Fruit fly (Drosophila melanogaster) whole organism, embryonic: Measurements from ENCODE around the gene Mtr3.

ENCODE experiments used
- ATbp ChIP-seq: fragments of 200-800 bp; sonication (Bioruptor generic); optimal IDR thresholded peaks from 2 replicates; lab custom pipeline; 2017; ENCODE audit warnings: missing biosample characterization, mild to moderate bottlenecking, missing genetic modification characterization, missing genetic modification reagents
- Abd-B ChIP-seq: fragments of 200-800 bp; sonication (Bioruptor generic); optimal IDR thresholded peaks from 2 replicates; lab custom pipeline; 2018; ENCODE audit warnings: missing biosample characterization, mild to moderate bottlenecking, missing genetic modification characterization, moderate library complexity
- Atf3 ChIP-seq: fragments of 200-800 bp; sonication (Bioruptor generic); optimal IDR thresholded peaks from 3 replicates; lab custom pipeline; 2016; ENCODE audit warnings: missing biosample characterization, missing genetic modification characterization
- B-H1 ChIP-seq: fragments of 200-800 bp; sonication (Bioruptor generic); IDR thresholded peaks from 3 replicates; pipeline ENCODE4 v1.3.6; 2022; ENCODE audit warnings: missing biosample characterization, missing genetic modification characterization
- CG10565 ChIP-seq: fragments of 200-800 bp; sonication (Bioruptor generic); optimal IDR thresholded peaks from 3 replicates; lab custom pipeline; 2016; ENCODE audit warnings: missing biosample characterization, mild to moderate bottlenecking, missing genetic modification characterization
- CG11093 ChIP-seq: fragments of 200-800 bp; sonication (Bioruptor generic); IDR thresholded peaks from 3 replicates; pipeline ENCODE4 v1.3.6; 2022; ENCODE audit warnings: missing biosample characterization, missing genetic modification characterization
- CG14667 ChIP-seq: fragments of 200-800 bp; sonication (Bioruptor generic); IDR thresholded peaks from 2 replicates; pipeline ENCODE4 v1.3.6; 2022; ENCODE audit warnings: missing biosample characterization, missing genetic modification characterization
- CG1529 ChIP-seq: fragments of 200-800 bp; sonication (Bioruptor generic); optimal IDR thresholded peaks from 3 replicates; lab custom pipeline; 2018; ENCODE audit warnings: missing biosample characterization, missing genetic modification characterization
- CG17361 ChIP-seq: fragments of 200-800 bp; sonication (Bioruptor generic); IDR thresholded peaks from 3 replicates; pipeline ENCODE4 v1.3.6; 2022; ENCODE audit warnings: missing biosample characterization, missing genetic modification characterization
- CG1792 ChIP-seq: fragments of 200-800 bp; sonication (Bioruptor generic); optimal IDR thresholded peaks from 2 replicates; lab custom pipeline; 2016; ENCODE audit warnings: missing biosample characterization, missing genetic modification characterization
- CG18599 ChIP-seq: fragments of 200-800 bp; sonication (Bioruptor generic); optimal IDR thresholded peaks from 3 replicates; lab custom pipeline; 2017; ENCODE audit warnings: missing biosample characterization, missing genetic modification characterization, mild to moderate bottlenecking, moderate library complexity, missing genetic modification reagents
- CG2199 ChIP-seq: fragments of 200-800 bp; sonication (Bioruptor generic); IDR thresholded peaks from 3 replicates; pipeline ENCODE4 v1.3.6; 2022; ENCODE audit warnings: missing biosample characterization, missing genetic modification characterization
- CG30431 ChIP-seq: fragments of 200-800 bp; sonication (Bioruptor generic); optimal IDR thresholded peaks from 2 replicates; lab custom pipeline; 2017; ENCODE audit warnings: missing biosample characterization, missing genetic modification characterization
- CG31365 ChIP-seq: fragments of 200-800 bp; sonication (Bioruptor generic); optimal IDR thresholded peaks from 2 replicates; lab custom pipeline; 2018; ENCODE audit warnings: missing biosample characterization, mild to moderate bottlenecking, missing genetic modification characterization
- CG32532 ChIP-seq: fragments of 200-800 bp; sonication (Bioruptor generic); IDR thresholded peaks from 2 replicates; pipeline ENCODE4 v1.3.6; 2022; ENCODE audit warnings: missing biosample characterization, missing genetic modification characterization
- CG4282 ChIP-seq: fragments of 200-800 bp; sonication (Bioruptor generic); optimal IDR thresholded peaks from 2 replicates; lab custom pipeline; 2016; ENCODE audit warnings: missing biosample characterization, missing genetic modification characterization
- CG43689 ChIP-seq: fragments of 200-800 bp; sonication (Bioruptor generic); IDR thresholded peaks from 2 replicates; pipeline ENCODE4 v1.3.6; 2022; ENCODE audit warnings: missing biosample characterization, missing genetic modification characterization
- CG4820 ChIP-seq: fragments of 200-800 bp; sonication (Bioruptor generic); optimal IDR thresholded peaks from 3 replicates; lab custom pipeline; 2016; ENCODE audit warnings: missing biosample characterization, missing genetic modification characterization
- CG6654 ChIP-seq: fragments of 200-800 bp; sonication (Bioruptor generic); optimal IDR thresholded peaks from 2 replicates; lab custom pipeline; 2017; ENCODE audit warnings: missing biosample characterization, mild to moderate bottlenecking, missing genetic modification characterization
- CG7357 ChIP-seq: fragments of 200-800 bp; sonication (Bioruptor generic); IDR thresholded peaks from 3 replicates; pipeline ENCODE4 v1.3.6; 2022; ENCODE audit warnings: missing biosample characterization, missing genetic modification characterization
- CG8281 ChIP-seq: fragments of 200-800 bp; sonication (Bioruptor generic); optimal IDR thresholded peaks from 2 replicates; lab custom pipeline; 2018; ENCODE audit warnings: missing biosample characterization, mild to moderate bottlenecking, missing genetic modification characterization, moderate library complexity
- CG8359 ChIP-seq: fragments of 200-800 bp; sonication (Bioruptor generic); optimal IDR thresholded peaks from 2 replicates; lab custom pipeline; 2017; ENCODE audit warnings: missing biosample characterization, mild to moderate bottlenecking, missing genetic modification characterization, borderline replicate concordance
- CG8944 ChIP-seq: fragments of 200-800 bp; sonication (Bioruptor generic); optimal IDR thresholded peaks from 3 replicates; lab custom pipeline; 2016; ENCODE audit warnings: missing biosample characterization, missing genetic modification characterization
- CG9215 ChIP-seq: fragments of 200-800 bp; sonication (Bioruptor generic); IDR thresholded peaks from 2 replicates; pipeline ENCODE4 v1.3.6; 2022; ENCODE audit warnings: missing biosample characterization, missing genetic modification characterization
- CG9437 ChIP-seq: fragments of 200-800 bp; sonication (Bioruptor generic); optimal IDR thresholded peaks from 2 replicates; lab custom pipeline; 2018; ENCODE audit warnings: missing biosample characterization, mild to moderate bottlenecking, missing genetic modification characterization
- Camta ChIP-seq: fragments of 200-800 bp; sonication (Bioruptor generic); optimal IDR thresholded peaks from 2 replicates; lab custom pipeline; 2016; ENCODE audit warnings: missing biosample characterization, missing genetic modification characterization
- Dbx ChIP-seq: fragments of 200-800 bp; sonication (Bioruptor generic); IDR thresholded peaks from 3 replicates; pipeline ENCODE4 v1.3.6; 2022; ENCODE audit warnings: missing biosample characterization, missing genetic modification characterization
- Dp ChIP-seq: fragments of 200-800 bp; sonication (Bioruptor generic); optimal IDR thresholded peaks from 2 replicates; lab custom pipeline; 2018; ENCODE audit warnings: missing biosample characterization, mild to moderate bottlenecking, missing genetic modification characterization, moderate library complexity
- Fer2 ChIP-seq: fragments of 200-800 bp; sonication (Bioruptor generic); optimal IDR thresholded peaks from 2 replicates; lab custom pipeline; 2018; ENCODE audit warnings: missing biosample characterization, mild to moderate bottlenecking, missing genetic modification characterization, moderate library complexity
- H15 ChIP-seq: fragments of 200-800 bp; sonication (Bioruptor generic); IDR thresholded peaks from 3 replicates; pipeline ENCODE4 v1.3.6; 2022; ENCODE audit warnings: missing biosample characterization, missing genetic modification characterization
- Oaz ChIP-seq: fragments of 200-800 bp; sonication (Bioruptor generic); IDR thresholded peaks from 2 replicates; pipeline ENCODE4 v1.3.6; 2022; ENCODE audit warnings: missing biosample characterization, missing genetic modification characterization
- Oli ChIP-seq: fragments of 200-800 bp; sonication (Bioruptor generic); optimal IDR thresholded peaks from 2 replicates; lab custom pipeline; 2018; ENCODE audit warnings: missing biosample characterization, mild to moderate bottlenecking, missing genetic modification characterization, moderate library complexity
- Sry-δ ChIP-seq: fragments of 200-800 bp; sonication (Bioruptor generic); optimal IDR thresholded peaks from 2 replicates; lab custom pipeline; 2016; ENCODE audit warnings: missing biosample characterization, missing genetic modification characterization
- Ssrp ChIP-seq: fragments of 200-800 bp; sonication (Bioruptor generic); optimal IDR thresholded peaks from 2 replicates; lab custom pipeline; 2018; ENCODE audit warnings: missing biosample characterization, mild to moderate bottlenecking, missing genetic modification characterization, moderate library complexity
- ase ChIP-seq: fragments of 200-800 bp; sonication (Bioruptor generic); IDR thresholded peaks from 3 replicates; pipeline ENCODE4 v1.3.6; 2022; ENCODE audit warnings: missing biosample characterization, missing genetic modification characterization
- bcd ChIP-seq: fragments of 200-800 bp; sonication (Bioruptor generic); optimal IDR thresholded peaks from 2 replicates; lab custom pipeline; 2017; ENCODE audit warnings: missing biosample characterization, mild to moderate bottlenecking, missing genetic modification characterization
- corto ChIP-seq: fragments of 200-800 bp; sonication (Bioruptor generic); optimal IDR thresholded peaks from 2 replicates; lab custom pipeline; 2016; ENCODE audit warnings: missing biosample characterization, mild to moderate bottlenecking, missing genetic modification characterization, moderate library complexity
- dysf ChIP-seq: fragments of 200-800 bp; sonication (Bioruptor generic); IDR thresholded peaks from 3 replicates; pipeline ENCODE4 v1.3.6; 2022; ENCODE audit warnings: missing biosample characterization, missing genetic modification characterization
- eyg ChIP-seq: fragments of 200-800 bp; sonication (Bioruptor generic); optimal IDR thresholded peaks from 3 replicates; lab custom pipeline; 2016; ENCODE audit warnings: missing biosample characterization, missing genetic modification characterization
- fd96Cb ChIP-seq: fragments of 200-800 bp; sonication (Bioruptor generic); optimal IDR thresholded peaks from 2 replicates; lab custom pipeline; 2018; ENCODE audit warnings: missing biosample characterization, mild to moderate bottlenecking, missing genetic modification characterization, moderate library complexity
- gsb-n ChIP-seq: fragments of 200-800 bp; sonication (Bioruptor generic); optimal IDR thresholded peaks from 3 replicates; lab custom pipeline; 2018; ENCODE audit warnings: missing biosample characterization, mild to moderate bottlenecking, missing genetic modification characterization
- gt ChIP-seq: fragments of 200-800 bp; sonication (Bioruptor generic); IDR thresholded peaks from 2 replicates; pipeline ENCODE4 v1.3.6; 2022; ENCODE audit warnings: missing biosample characterization, missing genetic modification characterization
- insv ChIP-seq, 2 experiments: fragments of 200-800 bp; sonication (Bioruptor generic); optimal IDR thresholded peaks; 3 replicates each; lab custom pipeline; 2016 to 2018; ENCODE audit warnings: missing biosample characterization in 2 of 2, missing genetic modification characterization in 2 of 2
- jing ChIP-seq: fragments of 200-800 bp; sonication (Bioruptor generic); optimal IDR thresholded peaks from 2 replicates; lab custom pipeline; 2018; ENCODE audit warnings: missing biosample characterization, mild to moderate bottlenecking, missing genetic modification characterization
- knrl ChIP-seq: fragments of 200-800 bp; sonication (Bioruptor generic); IDR thresholded peaks from 3 replicates; pipeline ENCODE4 v1.3.6; 2022; ENCODE audit warnings: missing biosample characterization, missing genetic modification characterization; ENCODE audit not compliant: partially characterized antibody
- lola ChIP-seq, 3 experiments: fragments of >200 bp in 2 of 3; fragments of 200-800 bp in 1 of 3; sonication (Bioruptor generic) in 1 of 3; optimal IDR thresholded peaks; 2 replicates each; lab custom pipeline; 2017 to 2019; ENCODE audit warnings: missing biosample characterization in 3 of 3, missing genetic modification characterization in 3 of 3, mild to moderate bottlenecking in 1 of 3, moderate library complexity in 1 of 3
- trem ChIP-seq: fragments of 200-800 bp; optimal IDR thresholded peaks from 3 replicates; lab custom pipeline; 2019; ENCODE audit warnings: missing biosample characterization, mild to moderate bottlenecking, missing genetic modification characterization, moderate library complexity
- unpg ChIP-seq: fragments of 200-800 bp; sonication (Bioruptor generic); optimal IDR thresholded peaks from 3 replicates; lab custom pipeline; 2018; ENCODE audit warnings: missing biosample characterization, mild to moderate bottlenecking, missing genetic modification characterization, moderate library complexity
- wek ChIP-seq: fragments of 200-800 bp; sonication (Bioruptor generic); optimal IDR thresholded peaks from 3 replicates; lab custom pipeline; 2018; ENCODE audit warnings: missing biosample characterization, mild to moderate bottlenecking, missing genetic modification characterization, moderate library complexity
- zfh2 ChIP-seq: fragments of 200-800 bp; sonication (Bioruptor generic); optimal IDR thresholded peaks from 2 replicates; lab custom pipeline; 2016; ENCODE audit warnings: missing biosample characterization, missing genetic modification characterization

Gene Mtr3

dm6 chr3L:19896892-19897684 lies 16.4 kb downstream of the Mtr3 start (continued):
- TF ChIP-seq CG4820 (GFP tag; lab: Kevin White, UChicago) (no peak), CG2199 (GFP tag; lab: Robert Waterston, UW) (0 out of 3 replicates have a peak, but pooled peaks have one; percentile 30), CG43689 (GFP tag; lab: Robert Waterston, UW) (no peak), knrl (GFP tag; lab: Robert Waterston, UW) (no peak), unpg (no peak), ATbp (peak; percentile 34), jing (GFP tag; lab: Kevin White, UChicago) (no peak), Fer2 (tag; lab: Kevin White, UChicago) (no peak), Camta (GFP tag; lab: Kevin White, UChicago) (no peak), Abd-B (no peak), Oaz (GFP tag; lab: Robert Waterston, UW) (no peak), CG31365 (tag; lab: Kevin White, UChicago) (no peak), CG9215 (no peak), wek (peak; percentile 16), CG10565 (no peak), ase (GFP tag; lab: Robert Waterston, UW) (no peak), CG32532 (peak; percentile 45; the same call in 1 of the 2 replicates), lola (GFP tag; optimal IDR thresholded peaks at IDR 0.05; lab: Kevin White, UChicago) (no peak), CG18599 (GFP tag; lab: Kevin White, UChicago) (peak; percentile 57), CG17361 (GFP tag; lab: Robert Waterston, UW) (0 out of 3 replicates have a peak, but pooled peaks have one; percentile 23), bcd (no peak), zfh2 (GFP tag; lab: Kevin White, UChicago) (peak; percentile 3), fd96Cb (tag; lab: Kevin White, UChicago) (no peak), dysf (GFP tag; lab: Robert Waterston, UW) (no peak), CG1529 (no peak), CG4282 (GFP tag; lab: Kevin White, UChicago) (no peak), Dp (no peak), corto (no peak), gt (no peak), Dbx (GFP tag; lab: Robert Waterston, UW) (0 out of 3 replicates have a peak, but pooled peaks have one; percentile 13), CG7357 (GFP tag; lab: Robert Waterston, UW) (no peak), Ssrp (tag; lab: Kevin White, UChicago) (peak; percentile 27), CG30431 (no peak), CG6654 (GFP tag; lab: Kevin White, UChicago) (no peak), Sry-δ (GFP tag; lab: Kevin White, UChicago) (peak; percentile 17), CG8944 (no peak), CG8359 (no peak), Atf3 (no peak), eyg (GFP tag; lab: Kevin White, UChicago) (no peak), Oli (tag; lab: Kevin White, UChicago) (no peak), CG1792 (GFP tag; lab: Kevin White, UChicago) (no peak), gsb-n (tag; lab: Kevin White, UChicago) (no peak), CG11093 (GFP tag; lab: Robert Waterston, UW) (no peak), CG8281 (tag; lab: Kevin White, UChicago) (no peak), trem (tag; lab: Kevin White, UChicago) (no peak), CG9437 (GFP tag; lab: Kevin White, UChicago) (peak; percentile 99), CG14667 (no peak), B-H1 (GFP tag; lab: Robert Waterston, UW) (no peak), insv (GFP tag; optimal IDR thresholded peaks at IDR 0.05; lab: Kevin White, UChicago) (no peak), H15 (GFP tag; lab: Robert Waterston, UW) (no peak)
